Worm (Caenorhabditis elegans) whole organism, L4/young adult: ENCODE data around the gene vps-24.

Experiments used
- dao-5 ChIP-seq: sonication (generic microtip); optimal IDR thresholded peaks from 2 replicates; lab custom pipeline; 2016; ENCODE audit warnings: missing genotype, missing genetic modification characterization, moderate library complexity, missing compliant biosample characterization
- him-1 ChIP-seq: sonication (generic microtip); optimal IDR thresholded peaks from 2 replicates; lab custom pipeline; 2016; ENCODE audit warnings: missing genotype, missing genetic modification reagents, missing genetic modification characterization, missing compliant biosample characterization

DNA sequence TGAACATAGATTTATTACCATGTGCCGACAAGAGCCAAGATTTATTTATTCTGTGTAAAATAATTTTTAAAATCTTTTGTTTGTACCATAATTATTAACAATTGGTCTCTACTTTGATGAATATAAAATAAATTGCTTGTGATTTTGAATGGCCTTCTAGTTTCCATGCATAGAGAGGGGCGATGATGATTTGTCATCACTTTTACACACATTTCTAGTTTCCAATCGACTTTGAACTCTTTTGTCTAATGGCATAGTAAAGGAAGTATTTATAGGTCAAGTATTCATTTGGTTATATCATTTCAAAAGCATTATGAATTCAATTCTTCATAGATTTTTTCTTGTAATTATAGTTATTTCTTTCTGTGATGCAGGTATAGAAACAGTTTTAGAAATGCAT, 9.9 kb downstream of the vps-24 start, which contains the start of gene F59A6.10:
- TF ChIP-seq him-1 (tag; lab: Kevin White, UChicago) (no peak), dao-5 (tag; lab: Kevin White, UChicago) (no peak)
